Worm (Caenorhabditis elegans): Measurements from ENCODE around the gene Y57A10C.8.

Y57A10C.8 gene

ce11 chrII:12457275-12457674, 27.6 kb upstream of the Y57A10C.8 start, which contains the start of gene sre-38:
Gene sre-38, plus strand, starts transcription at chrII:12457575.
- TF ChIP-seq dpl-1 (GFP tag; optimal IDR thresholded peaks at IDR 0.05) = no peak
- no peak for TF ChIP-seq grh-1 (GFP tag; IDR thresholded peaks at IDR 0.05)
- TF ChIP-seq skn-1 (tag; optimal IDR thresholded peaks at IDR 0.05) = no peak
- no peak for TF ChIP-seq nhr-84 (tag; optimal IDR thresholded peaks at IDR 0.05)
- no peak for TF ChIP-seq unc-98 (GFP tag; IDR thresholded peaks at IDR 0.05)
- no peak for TF ChIP-seq nhr-11 (tag; optimal IDR thresholded peaks at IDR 0.05)
- no peak for TF ChIP-seq mef-2 (tag; optimal IDR thresholded peaks at IDR 0.05)
- TF ChIP-seq aha-1 (tag; optimal IDR thresholded peaks at IDR 0.05) = no peak
- no peak for TF ChIP-seq ceh-8 (GFP tag; optimal IDR thresholded peaks at IDR 0.05)
- TF ChIP-seq pax-3 (tag; optimal IDR thresholded peaks at IDR 0.05) = no peak
- no peak for TF ChIP-seq egl-27 (tag; optimal IDR thresholded peaks at IDR 0.05)
- no peak for TF ChIP-seq fkh-10 (GFP tag; optimal IDR thresholded peaks at IDR 0.05)

- no peak for TF ChIP-seq lin-15B (tag; optimal IDR thresholded peaks at IDR 0.05)
- TF ChIP-seq jun-1 (tag; optimal IDR thresholded peaks at IDR 0.05) = no peak
- TF ChIP-seq sptf-1 (tag; optimal IDR thresholded peaks at IDR 0.05) = no peak
- TF ChIP-seq mdl-1 (tag; optimal IDR thresholded peaks at IDR 0.05) = no peak
- no peak for TF ChIP-seq aha-1 (tag; optimal IDR thresholded peaks at IDR 0.05)
- TF ChIP-seq lsy-2 (tag; optimal IDR thresholded peaks at IDR 0.05) = no peak
- no peak for TF ChIP-seq lin-13 (GFP tag; optimal IDR thresholded peaks at IDR 0.05)
- no peak for TF ChIP-seq C34B4.2 (tag; optimal IDR thresholded peaks at IDR 0.05)
- no peak for TF ChIP-seq lin-35 (GFP tag; optimal IDR thresholded peaks at IDR 0.05)
- no peak for TF ChIP-seq snpc-4 (tag; optimal IDR thresholded peaks at IDR 0.05)
- TF ChIP-seq C16A3.4 (tag; optimal IDR thresholded peaks at IDR 0.05) = no peak
- TF ChIP-seq nhr-76 (tag; optimal IDR thresholded peaks at IDR 0.05) = no peak
- no peak for TF ChIP-seq lin-14 (GFP tag; optimal IDR thresholded peaks at IDR 0.05)
Measured at ce11 chrII:12456633-12457032, 27.0 kb upstream of the Y57A10C.8 start, which contains the start of gene sre-32. Gene sre-32, minus strand, starts transcription at chrII:12456733.

ce11 chrII:12452754-12453352, 23.2 kb upstream of the Y57A10C.8 start, which contains the start of the genes sre-35 and sre-33:
Gene sre-35, minus strand, starts transcription at chrII:12452854.
Gene sre-33, plus strand, starts transcription at chrII:12453302.
- TF ChIP-seq nhr-71 (tag; optimal IDR thresholded peaks at IDR 0.05) (no peak), ztf-11 (tag; optimal IDR thresholded peaks at IDR 0.05) (no peak), nhr-77 (tag; optimal IDR thresholded peaks at IDR 0.05) (no peak), ztf-4 (tag; optimal IDR thresholded peaks at IDR 0.05) (no peak), lin-14 (GFP tag; optimal IDR thresholded peaks at IDR 0.05) (no peak), snu-23 (GFP tag; optimal IDR thresholded peaks at IDR 0.05) (no peak), nhr-237 (tag; optimal IDR thresholded peaks at IDR 0.05) (no peak), elt-2 (tag; optimal IDR thresholded peaks at IDR 0.05) (no peak), ceh-90 (tag; optimal IDR thresholded peaks at IDR 0.05) (no peak), pag-3 (tag; optimal IDR thresholded peaks at IDR 0.05; ENCODE audit: borderline replicate concordance, insufficient read depth) (no peak), swsn-7 (tag; optimal IDR thresholded peaks at IDR 0.05) (no peak), ama-1 (optimal IDR thresholded peaks at IDR 0.05) (no peak), sptf-1 (tag; optimal IDR thresholded peaks at IDR 0.05) (no peak), fkh-4 (tag; optimal IDR thresholded peaks at IDR 0.05; ENCODE audit: borderline replicate concordance) (no peak), C04F5.9 (tag; optimal IDR thresholded peaks at IDR 0.05) (no peak), alr-1 (tag; optimal IDR thresholded peaks at IDR 0.05; ENCODE audit: borderline replicate concordance) (no peak), nhr-20 (tag; optimal IDR thresholded peaks at IDR 0.05) (no peak), hlh-4 (tag; optimal IDR thresholded peaks at IDR 0.05) (no peak), zip-4 (GFP tag; optimal IDR thresholded peaks at IDR 0.05) (no peak), mdl-1 (tag; optimal IDR thresholded peaks at IDR 0.05) (no peak)

Measured in whole organism, L1 larva.